Fruit fly (Drosophila melanogaster) whole organism, embryonic: ENCODE results near the gene Ltn1.

Experiments used
- Asciz ChIP-seq: fragments of 200-800 bp; sonication (Bioruptor generic); optimal IDR thresholded peaks from 2 replicates; lab custom pipeline; 2017; ENCODE audit warnings: missing biosample characterization, mild to moderate bottlenecking, missing genetic modification characterization, missing genetic modification reagents
- Atf6 ChIP-seq: fragments of 200-800 bp; sonication (Bioruptor generic); IDR thresholded peaks from 2 replicates; pipeline ENCODE4 v1.3.6; 2022; ENCODE audit warnings: missing biosample characterization, missing genetic modification characterization
- BtbVII ChIP-seq: fragments of 200-800 bp; sonication (Bioruptor generic); optimal IDR thresholded peaks from 3 replicates; lab custom pipeline; 2017; ENCODE audit warnings: missing biosample characterization, mild to moderate bottlenecking, missing genetic modification characterization
- Bteb2 ChIP-seq: fragments of 200-800 bp; sonication (Bioruptor generic); optimal IDR thresholded peaks from 2 replicates; lab custom pipeline; 2016; ENCODE audit warnings: missing biosample characterization, missing genetic modification characterization
- CG10274 ChIP-seq: fragments of 200-800 bp; sonication (Bioruptor generic); optimal IDR thresholded peaks from 3 replicates; lab custom pipeline; 2017; ENCODE audit warnings: missing biosample characterization, mild to moderate bottlenecking, missing genetic modification characterization
- CG12104 ChIP-seq: fragments of 200-800 bp; sonication (Bioruptor generic); optimal IDR thresholded peaks from 3 replicates; lab custom pipeline; 2016; ENCODE audit warnings: missing biosample characterization, missing genetic modification characterization
- CG12391 ChIP-seq: fragments of 200-800 bp; sonication (Bioruptor generic); optimal IDR thresholded peaks from 3 replicates; lab custom pipeline; 2018; ENCODE audit warnings: missing biosample characterization, mild to moderate bottlenecking, missing genetic modification characterization, moderate library complexity
- CG13424 ChIP-seq: fragments of 200-800 bp; sonication (Bioruptor generic); optimal IDR thresholded peaks from 2 replicates; lab custom pipeline; 2019; ENCODE audit warnings: missing biosample characterization, mild to moderate bottlenecking, missing genetic modification characterization, moderate library complexity
- CG14050 ChIP-seq: fragments of 200-800 bp; sonication (Bioruptor generic); IDR thresholded peaks from 3 replicates; pipeline ENCODE4 v1.3.6; 2022; ENCODE audit warnings: missing biosample characterization, missing genetic modification characterization
- CG15073 ChIP-seq: fragments of 200-800 bp; sonication (Bioruptor generic); optimal IDR thresholded peaks from 2 replicates; lab custom pipeline; 2016; ENCODE audit warnings: missing biosample characterization, missing genetic modification characterization
- CG1529 ChIP-seq: fragments of 200-800 bp; sonication (Bioruptor generic); optimal IDR thresholded peaks from 3 replicates; lab custom pipeline; 2018; ENCODE audit warnings: missing biosample characterization, missing genetic modification characterization
- CG15514 ChIP-seq: fragments of 200-800 bp; sonication (Bioruptor generic); optimal IDR thresholded peaks from 3 replicates; lab custom pipeline; 2017; ENCODE audit warnings: missing biosample characterization, missing genetic modification characterization, mild to moderate bottlenecking, moderate library complexity, missing genetic modification reagents
- CG16779 ChIP-seq: fragments of 200-800 bp; sonication (Bioruptor generic); IDR thresholded peaks from 2 replicates; pipeline ENCODE4 v1.3.6; 2022; ENCODE audit warnings: missing biosample characterization, missing genetic modification characterization
- CG1792 ChIP-seq: fragments of 200-800 bp; sonication (Bioruptor generic); optimal IDR thresholded peaks from 2 replicates; lab custom pipeline; 2016; ENCODE audit warnings: missing biosample characterization, missing genetic modification characterization
- CG2129 ChIP-seq: fragments of 200-800 bp; sonication (Bioruptor generic); IDR thresholded peaks from 2 replicates; pipeline ENCODE4 v1.3.6; 2022; ENCODE audit warnings: missing biosample characterization, missing genetic modification characterization; ENCODE audit not compliant: partially characterized antibody
- CG2202 ChIP-seq: fragments of 200-800 bp; sonication (Bioruptor generic); optimal IDR thresholded peaks from 2 replicates; lab custom pipeline; 2018; ENCODE audit warnings: missing biosample characterization, mild to moderate bottlenecking, missing genetic modification characterization
- CG4328 ChIP-seq: fragments of 200-800 bp; sonication (Bioruptor generic); optimal IDR thresholded peaks from 3 replicates; lab custom pipeline; 2017; ENCODE audit warnings: missing biosample characterization, missing genetic modification reagents, missing genetic modification characterization
- CG4424 ChIP-seq: fragments of 200-800 bp; sonication (Bioruptor generic); optimal IDR thresholded peaks from 3 replicates; lab custom pipeline; 2016; ENCODE audit warnings: missing biosample characterization, missing genetic modification characterization
- CG4854 ChIP-seq: fragments of 200-800 bp; sonication (Bioruptor generic); optimal IDR thresholded peaks from 2 replicates; lab custom pipeline; 2016; ENCODE audit warnings: missing biosample characterization, missing genetic modification characterization, inconsistent platforms
- CG5245 ChIP-seq: fragments of 200-800 bp; sonication (Bioruptor generic); optimal IDR thresholded peaks from 3 replicates; lab custom pipeline; 2016; ENCODE audit warnings: missing biosample characterization, missing genetic modification characterization
- CG6272 ChIP-seq: fragments of 200-800 bp; sonication (Bioruptor generic); IDR thresholded peaks from 2 replicates; pipeline ENCODE4 v1.3.6; 2022; ENCODE audit warnings: missing biosample characterization, missing genetic modification characterization
- CG7556 ChIP-seq: fragments of 200-800 bp; sonication (Bioruptor generic); optimal IDR thresholded peaks from 2 replicates; lab custom pipeline; 2017; ENCODE audit warnings: missing biosample characterization, mild to moderate bottlenecking, missing genetic modification characterization
- CG8359 ChIP-seq: fragments of 200-800 bp; sonication (Bioruptor generic); optimal IDR thresholded peaks from 2 replicates; lab custom pipeline; 2017; ENCODE audit warnings: missing biosample characterization, mild to moderate bottlenecking, missing genetic modification characterization, borderline replicate concordance
- CG8944 ChIP-seq: fragments of 200-800 bp; sonication (Bioruptor generic); optimal IDR thresholded peaks from 3 replicates; lab custom pipeline; 2016; ENCODE audit warnings: missing biosample characterization, missing genetic modification characterization
- CG9215 ChIP-seq: fragments of 200-800 bp; sonication (Bioruptor generic); IDR thresholded peaks from 2 replicates; pipeline ENCODE4 v1.3.6; 2022; ENCODE audit warnings: missing biosample characterization, missing genetic modification characterization
- CTCF ChIP-seq: fragments of 200-800 bp; sonication (Bioruptor generic); optimal IDR thresholded peaks from 2 replicates; lab custom pipeline; 2017; ENCODE audit warnings: missing biosample characterization, mild to moderate bottlenecking, missing genetic modification characterization, moderate library complexity
- Ets65A ChIP-seq: fragments of 200-800 bp; sonication (Bioruptor generic); peaks from one replicate; lab custom pipeline; 2016; ENCODE audit warnings: missing biosample characterization, missing genetic modification characterization
- H2.0 ChIP-seq: fragments of 200-800 bp; sonication (Bioruptor generic); IDR thresholded peaks from 2 replicates; pipeline ENCODE4 v1.3.6; 2022; ENCODE audit warnings: missing biosample characterization, missing genetic modification characterization
- Myb ChIP-seq: fragments of 200-800 bp; sonication (Bioruptor generic); optimal IDR thresholded peaks from 2 replicates; lab custom pipeline; 2016; ENCODE audit warnings: missing biosample characterization, missing genetic modification characterization
- Nf-YA ChIP-seq: fragments of 200-800 bp; sonication (Bioruptor generic); IDR thresholded peaks from 2 replicates; pipeline ENCODE4 v1.3.6; 2022; ENCODE audit warnings: missing biosample characterization, missing genetic modification characterization
- Opbp ChIP-seq: fragments of 200-800 bp; sonication (Bioruptor generic); IDR thresholded peaks from 3 replicates; pipeline ENCODE4 v1.3.6; 2022; ENCODE audit warnings: missing biosample characterization, missing genetic modification characterization; ENCODE audit not compliant: partially characterized antibody
- Rfx ChIP-seq: fragments of 200-800 bp; sonication (Bioruptor generic); IDR thresholded peaks from 2 replicates; pipeline ENCODE4 v1.3.6; 2022; ENCODE audit warnings: missing biosample characterization, missing genetic modification characterization
- Rx ChIP-seq: fragments of 200-800 bp; sonication (Bioruptor generic); IDR thresholded peaks from 2 replicates; pipeline ENCODE4 v1.3.6; 2022; ENCODE audit warnings: missing biosample characterization, missing genetic modification characterization
- Six4 ChIP-seq: fragments of 200-800 bp; sonication (Bioruptor generic); optimal IDR thresholded peaks from 2 replicates; lab custom pipeline; 2016; ENCODE audit warnings: missing biosample characterization, missing genetic modification characterization
- al ChIP-seq: fragments of 200-800 bp; sonication (Bioruptor generic); IDR thresholded peaks from 2 replicates; pipeline ENCODE4 v1.3.6; 2022; ENCODE audit warnings: missing biosample characterization, missing genetic modification characterization
- da ChIP-seq: fragments of 200-800 bp; sonication (Bioruptor generic); optimal IDR thresholded peaks from 2 replicates; lab custom pipeline; 2016; ENCODE audit warnings: missing biosample characterization, missing genetic modification characterization
- dpn ChIP-seq, 2 experiments: fragments of 200-800 bp; sonication (Bioruptor generic); optimal IDR thresholded peaks; 3 replicates each; lab custom pipeline; 2016; ENCODE audit warnings: missing biosample characterization in 2 of 2, missing genetic modification characterization in 2 of 2
- jing ChIP-seq: fragments of 200-800 bp; sonication (Bioruptor generic); optimal IDR thresholded peaks from 2 replicates; lab custom pipeline; 2018; ENCODE audit warnings: missing biosample characterization, mild to moderate bottlenecking, missing genetic modification characterization
- lmd ChIP-seq: fragments of 200-800 bp; sonication (Bioruptor generic); IDR thresholded peaks from 2 replicates; pipeline ENCODE4 v1.3.6; 2022; ENCODE audit warnings: missing biosample characterization, missing genetic modification characterization
- lola ChIP-seq, 3 experiments: fragments of >200 bp in 2 of 3; fragments of 200-800 bp in 1 of 3; sonication (Bioruptor generic) in 1 of 3; optimal IDR thresholded peaks; 2 replicates each; lab custom pipeline; 2017 to 2019; ENCODE audit warnings: missing biosample characterization in 3 of 3, missing genetic modification characterization in 3 of 3, mild to moderate bottlenecking in 1 of 3, moderate library complexity in 1 of 3
- nau ChIP-seq: fragments of 200-800 bp; sonication (Bioruptor generic); optimal IDR thresholded peaks from 3 replicates; lab custom pipeline; 2017; ENCODE audit warnings: missing biosample characterization, mild to moderate bottlenecking, missing genetic modification characterization, missing genetic modification reagents
- pfk ChIP-seq: fragments of 200-800 bp; sonication (Bioruptor generic); optimal IDR thresholded peaks from 2 replicates; lab custom pipeline; 2018; ENCODE audit warnings: missing biosample characterization, mild to moderate bottlenecking, missing genetic modification characterization, moderate library complexity
- sens ChIP-seq: fragments of 200-800 bp; sonication (Bioruptor generic); peaks from one replicate; lab custom pipeline; 2016; ENCODE audit warnings: missing biosample characterization, missing genetic modification characterization
- sima ChIP-seq: fragments of 200-800 bp; sonication (Bioruptor generic); optimal IDR thresholded peaks from 2 replicates; lab custom pipeline; 2016; ENCODE audit warnings: missing biosample characterization, missing genetic modification characterization
- slou ChIP-seq: fragments of 200-800 bp; sonication (Bioruptor generic); optimal IDR thresholded peaks from 3 replicates; lab custom pipeline; 2016; ENCODE audit warnings: missing biosample characterization, missing genetic modification characterization
- tap ChIP-seq: fragments of 200-800 bp; optimal IDR thresholded peaks from 3 replicates; lab custom pipeline; 2019; ENCODE audit warnings: missing biosample characterization, mild to moderate bottlenecking, missing genetic modification characterization, moderate library complexity
- tgo ChIP-seq: fragments of 200-800 bp; sonication (Bioruptor generic); IDR thresholded peaks from 3 replicates; pipeline ENCODE4 v1.3.6; 2022; ENCODE audit warnings: missing biosample characterization, missing genetic modification characterization
- ttk ChIP-seq: fragments of 200-800 bp; sonication (Bioruptor generic); IDR thresholded peaks from 2 replicates; pipeline ENCODE4 v2.1.2; 2022; ENCODE audit warnings: missing biosample characterization, missing genetic modification characterization
- unc-4 ChIP-seq: fragments of 200-800 bp; sonication (Bioruptor generic); IDR thresholded peaks from 2 replicates; pipeline ENCODE4 v1.3.6; 2022; ENCODE audit warnings: missing biosample characterization, missing genetic modification characterization; ENCODE audit not compliant: partially characterized antibody
- vnd ChIP-seq: fragments of 200-800 bp; sonication (Bioruptor generic); IDR thresholded peaks from 3 replicates; pipeline ENCODE4 v1.3.6; 2022; ENCODE audit warnings: missing biosample characterization, missing genetic modification characterization; ENCODE audit not compliant: partially characterized antibody
- wor ChIP-seq: fragments of 200-800 bp; sonication (Bioruptor generic); IDR thresholded peaks from 2 replicates; pipeline ENCODE4 v1.3.6; 2022; ENCODE audit warnings: missing biosample characterization, missing genetic modification characterization

The Ltn1 gene

DNA sequence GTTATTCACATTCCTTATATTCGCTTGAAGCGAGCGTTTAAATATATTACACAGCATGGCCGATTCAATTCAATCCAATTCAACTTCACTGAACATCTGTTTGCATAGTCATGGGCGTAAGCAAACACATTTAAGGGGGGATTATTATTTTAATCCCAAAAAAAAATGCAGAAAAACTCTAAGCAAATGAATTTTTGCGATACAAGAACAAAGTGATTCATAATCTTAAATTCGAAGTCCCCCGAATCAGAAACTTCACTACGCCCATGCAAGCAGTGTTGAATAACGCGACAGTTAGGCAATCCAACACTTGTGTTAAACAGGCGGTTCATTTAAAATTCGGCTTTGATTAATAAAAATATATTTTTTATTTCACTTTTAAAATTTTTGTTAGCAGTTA lies 38.3 kb upstream of the Ltn1 start, which contains the start of gene CG14100 (continued):
- TF ChIP-seq sens (GFP tag; lab: Kevin White, UChicago) (peak; percentile 100), dpn (GFP tag; optimal IDR thresholded peaks at IDR 0.05; lab: Kevin White, UChicago) (peak; percentile 100), ttk (GFP tag; lab: Robert Waterston, UW) (peak; percentile 100), CG7556 (peak; percentile 100), CG4854 (GFP tag; lab: Kevin White, UChicago) (peak; percentile 100), CG15514 (GFP tag; lab: Kevin White, UChicago) (peak; percentile 97), Opbp (peak; percentile 76; the same call in 2 of the 3 replicates), CG12391 (tag; lab: Kevin White, UChicago) (peak; percentile 100), slou (GFP tag; lab: Kevin White, UChicago) (peak; percentile 100), Bteb2 (GFP tag; lab: Kevin White, UChicago) (peak; percentile 100), Nf-YA (GFP tag; lab: Robert Waterston, UW) (peak; percentile 100), Rx (GFP tag; lab: Robert Waterston, UW) (peak; percentile 100), sima (GFP tag; lab: Kevin White, UChicago) (peak; percentile 100), CG5245 (GFP tag; lab: Kevin White, UChicago) (peak; percentile 100), tap (tag; lab: Kevin White, UChicago) (peak; percentile 100), unc-4 (GFP tag; lab: Robert Waterston, UW) (0 out of 2 replicates have a peak, but pooled peaks have one; percentile 16), CG15073 (GFP tag; lab: Kevin White, UChicago) (peak; percentile 97), BtbVII (GFP tag; lab: Kevin White, UChicago) (peak; percentile 100), CTCF (GFP tag; lab: Kevin White, UChicago) (peak; percentile 85), CG14050 (GFP tag; lab: Robert Waterston, UW) (peak; percentile 100), lmd (GFP tag; lab: Robert Waterston, UW) (peak; percentile 100), CG12104 (peak; percentile 100), wor (peak; percentile 100), CG2129 (GFP tag; lab: Robert Waterston, UW) (no peak), CG9215 (GFP tag; lab: Robert Waterston, UW) (peak; percentile 100), Asciz (peak; percentile 100), al (GFP tag; lab: Robert Waterston, UW) (peak; percentile 100), CG8359 (GFP tag; lab: Kevin White, UChicago) (peak; percentile 98), pfk (GFP tag; lab: Kevin White, UChicago) (peak; percentile 91), vnd (GFP tag; lab: Robert Waterston, UW) (peak; percentile 8; the same call in 1 of the 3 replicates), CG2202 (tag; lab: Kevin White, UChicago) (peak; percentile 100), CG10274 (peak; percentile 98), CG1792 (peak; percentile 100), Rfx (GFP tag; lab: Robert Waterston, UW) (peak; percentile 100), lola (GFP tag; optimal IDR thresholded peaks at IDR 0.05; lab: Kevin White, UChicago) (peak in 1 of 3 experiments; percentile 100), CG1529 (GFP tag; lab: Kevin White, UChicago) (peak; percentile 100), Ets65A (peak; percentile 100), CG16779 (peak; percentile 100), Atf6 (GFP tag; lab: Robert Waterston, UW) (peak; percentile 100), CG6272 (GFP tag; lab: Robert Waterston, UW) (peak; percentile 100), CG4328 (GFP tag; lab: Kevin White, UChicago) (peak; percentile 100), CG4424 (GFP tag; lab: Kevin White, UChicago) (peak; percentile 100), Six4 (GFP tag; lab: Kevin White, UChicago) (peak; percentile 100), da (peak; percentile 100), CG8944 (peak; percentile 100), tgo (peak; percentile 100), nau (no peak), H2.0 (GFP tag; lab: Robert Waterston, UW) (peak; percentile 100), jing (GFP tag; lab: Kevin White, UChicago) (peak; percentile 100), CG13424 (peak; percentile 100), Myb (GFP tag; lab: Kevin White, UChicago) (peak; percentile 99)
